Worm (Caenorhabditis elegans): ENCODE measurements around the gene aagr-3.

Gene aagr-3

ce11 chrV:9709747-9710146 lies 19.6 kb downstream of the aagr-3 start, which contains the start of gene tag-120:
TSS of gene tag-120 (minus strand) at chrV:9709814.
- TF ChIP-seq nhr-77 (tag; optimal IDR thresholded peaks at IDR 0.05): no peak
- TF ChIP-seq lsy-12 (tag; optimal IDR thresholded peaks at IDR 0.05): no peak
- TF ChIP-seq aly-2 (tag; optimal IDR thresholded peaks at IDR 0.05): no peak
- peak; percentile 61 for TF ChIP-seq pha-4 (tag; optimal IDR thresholded peaks at IDR 0.05)
- peak; percentile 32 for TF ChIP-seq elt-2 (tag; optimal IDR thresholded peaks at IDR 0.05)
- TF ChIP-seq pqm-1 (tag; optimal IDR thresholded peaks at IDR 0.05): peak; percentile 19
- no peak for TF ChIP-seq skn-1 (tag; optimal IDR thresholded peaks at IDR 0.05)

DNA sequence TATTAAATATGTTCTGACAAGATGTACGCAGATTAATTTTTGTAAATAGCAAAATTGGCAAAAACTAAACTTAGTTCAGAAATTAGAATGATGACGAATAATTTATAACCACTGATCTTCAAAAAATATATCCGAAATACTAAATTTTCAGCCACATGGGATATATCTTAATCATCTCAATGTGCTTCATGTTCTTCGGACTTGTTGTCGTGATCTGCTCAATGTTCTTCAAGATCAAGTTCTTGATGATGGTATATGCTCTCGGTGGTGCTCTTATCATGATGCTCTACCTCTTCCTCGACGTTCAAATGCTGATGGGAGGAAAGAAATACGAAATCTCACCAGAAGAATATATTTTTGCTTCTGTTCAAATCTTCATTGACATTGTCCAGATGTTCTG lies 22.7 kb downstream of the aagr-3 start:
- TF ChIP-seq daf-12 (tag; optimal IDR thresholded peaks at IDR 0.05) (no peak), snpc-4 (tag; optimal IDR thresholded peaks at IDR 0.05) (no peak), tbx-2 (tag; optimal IDR thresholded peaks at IDR 0.05) (no peak), nhr-12 (tag; optimal IDR thresholded peaks at IDR 0.05) (no peak), zag-1 (tag; optimal IDR thresholded peaks at IDR 0.05) (no peak), ceh-9 (tag; optimal IDR thresholded peaks at IDR 0.05) (no peak), nfya-1 (tag; optimal IDR thresholded peaks at IDR 0.05; ENCODE audit: insufficient read depth) (no peak), ceh-82 (tag; optimal IDR thresholded peaks at IDR 0.05) (no peak), egl-27 (tag; optimal IDR thresholded peaks at IDR 0.05) (no peak), nhr-23 (tag; optimal IDR thresholded peaks at IDR 0.05) (no peak), nhr-43 (tag; optimal IDR thresholded peaks at IDR 0.05; ENCODE audit: poor library complexity, severe bottlenecking) (no peak), elt-3 (tag; optimal IDR thresholded peaks at IDR 0.05) (no peak)

DNA sequence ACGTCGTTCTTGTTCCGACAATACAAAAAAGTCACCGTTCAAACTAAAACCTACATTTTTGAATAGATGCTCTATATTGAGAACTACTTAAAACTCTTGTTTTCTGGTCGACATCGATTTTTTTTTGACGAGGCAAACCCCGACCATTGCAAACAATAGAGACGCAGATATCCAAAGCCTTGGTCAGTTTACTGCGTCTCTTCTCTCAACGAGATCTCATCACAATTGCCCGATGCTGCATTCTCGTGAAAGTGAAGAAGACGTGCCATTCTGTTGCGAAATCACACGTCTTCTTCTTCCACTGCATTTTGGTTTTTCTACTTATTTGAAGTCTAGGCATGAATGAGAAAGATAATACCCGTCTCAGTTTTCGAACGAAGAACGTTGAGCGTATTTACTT lies 24.9 kb downstream of the aagr-3 start:
- TF ChIP-seq hmg-11 (tag; optimal IDR thresholded peaks at IDR 0.05) (peak; percentile 52), fkh-10 (GFP tag; optimal IDR thresholded peaks at IDR 0.05) (no peak), snpc-4 (tag; optimal IDR thresholded peaks at IDR 0.05) (peak; percentile 7), ceh-16 (tag; optimal IDR thresholded peaks at IDR 0.05) (no peak), nhr-76 (tag; optimal IDR thresholded peaks at IDR 0.05) (no peak), fos-1 (tag; optimal IDR thresholded peaks at IDR 0.05) (no peak), lin-39 (tag; optimal IDR thresholded peaks at IDR 0.05) (peak; percentile 80), elt-3 (tag; optimal IDR thresholded peaks at IDR 0.05) (no peak), elt-1 (tag; optimal IDR thresholded peaks at IDR 0.05) (peak; percentile 13), pha-4 (tag; optimal IDR thresholded peaks at IDR 0.05) (peak; percentile 48), nhr-11 (tag; optimal IDR thresholded peaks at IDR 0.05) (no peak), jun-1 (tag; optimal IDR thresholded peaks at IDR 0.05) (no peak), ceh-28 (tag; optimal IDR thresholded peaks at IDR 0.05) (peak; percentile 70), egl-5 (tag; optimal IDR thresholded peaks at IDR 0.05) (peak; percentile 59), nhr-25 (tag; optimal IDR thresholded peaks at IDR 0.05) (peak; percentile 65), mml-1 (tag; optimal IDR thresholded peaks at IDR 0.05) (no peak), sea-2 (GFP tag; optimal IDR thresholded peaks at IDR 0.05) (no peak), eor-1 (tag; optimal IDR thresholded peaks at IDR 0.05) (no peak), daf-12 (tag; optimal IDR thresholded peaks at IDR 0.05) (no peak), ztf-11 (tag; optimal IDR thresholded peaks at IDR 0.05) (no peak), nhr-28 (tag; optimal IDR thresholded peaks at IDR 0.05) (no peak), tbx-2 (tag; optimal IDR thresholded peaks at IDR 0.05) (no peak), nhr-43 (tag; optimal IDR thresholded peaks at IDR 0.05; ENCODE audit: poor library complexity, severe bottlenecking) (no peak), egl-27 (tag; optimal IDR thresholded peaks at IDR 0.05) (no peak), ceh-82 (tag; optimal IDR thresholded peaks at IDR 0.05) (no peak), elt-2 (tag; optimal IDR thresholded peaks at IDR 0.05) (no peak), mdl-1 (tag; optimal IDR thresholded peaks at IDR 0.05) (no peak), nhr-67 (tag; optimal IDR thresholded peaks at IDR 0.05) (no peak), zag-1 (tag; optimal IDR thresholded peaks at IDR 0.05) (no peak), ztf-4 (tag; optimal IDR thresholded peaks at IDR 0.05) (no peak), pqm-1 (tag; optimal IDR thresholded peaks at IDR 0.05) (no peak), unc-62 (GFP tag; optimal IDR thresholded peaks at IDR 0.05) (no peak), ama-1 (optimal IDR thresholded peaks at IDR 0.05) (peak; percentile 24), nfya-1 (tag; optimal IDR thresholded peaks at IDR 0.05; ENCODE audit: insufficient read depth) (peak; percentile 64), nhr-77 (tag; optimal IDR thresholded peaks at IDR 0.05) (no peak), R02D3.7 (tag; optimal IDR thresholded peaks at IDR 0.05) (no peak), ZK546.5 (tag; optimal IDR thresholded peaks at IDR 0.05) (no peak), nhr-237 (tag; optimal IDR thresholded peaks at IDR 0.05) (no peak), lin-15B (tag; optimal IDR thresholded peaks at IDR 0.05) (peak; percentile 32), lsy-12 (tag; optimal IDR thresholded peaks at IDR 0.05) (no peak), fkh-2 (tag; optimal IDR thresholded peaks at IDR 0.05) (no peak), nhr-23 (tag; optimal IDR thresholded peaks at IDR 0.05) (no peak), aly-2 (tag; optimal IDR thresholded peaks at IDR 0.05) (no peak), skn-1 (tag; optimal IDR thresholded peaks at IDR 0.05) (peak; percentile 62), unc-39 (tag; optimal IDR thresholded peaks at IDR 0.05) (no peak), ceh-9 (tag; optimal IDR thresholded peaks at IDR 0.05) (no peak), nhr-12 (tag; optimal IDR thresholded peaks at IDR 0.05) (no peak)

All from whole organism, L3 larva.